Fruit fly (Drosophila melanogaster): ENCODE measurements around the gene Sfp24Bc.

Sfp24Bc gene

DNA sequence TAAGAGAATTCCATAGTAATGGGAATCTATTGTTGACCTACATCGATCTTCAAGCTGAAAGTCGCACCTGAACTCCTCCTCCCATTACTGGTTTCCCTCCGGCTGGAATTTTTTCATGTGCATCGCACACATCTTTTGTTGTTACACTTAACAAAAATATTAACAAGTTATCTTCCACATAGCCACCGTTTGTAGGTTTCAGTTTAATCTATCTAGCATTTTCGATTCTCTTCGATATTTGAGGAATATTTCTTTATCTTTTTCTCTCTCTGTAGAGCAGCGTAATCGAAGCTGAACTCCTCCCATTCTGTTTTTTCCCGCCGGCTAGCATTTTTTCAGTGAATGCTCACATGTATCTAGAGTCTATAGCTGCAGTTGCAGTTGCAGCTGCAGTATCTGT is 45.6 kb downstream of the Sfp24Bc start (continued):
- TF ChIP-seq CG2712 (tag; optimal IDR thresholded peaks at IDR 0.05) (peak; percentile 46), CG14710 (tag; optimal IDR thresholded peaks at IDR 0.05) (peak; percentile 28), lola (GFP tag; optimal IDR thresholded peaks at IDR 0.05) (peak in 1 of 3 experiments; percentile 45), trem (tag; optimal IDR thresholded peaks at IDR 0.05) (peak; percentile 7), HLH54F (GFP tag; optimal IDR thresholded peaks at IDR 0.05) (no peak), CG12299 (tag; optimal IDR thresholded peaks at IDR 0.05) (no peak), CG12769 (tag; optimal IDR thresholded peaks at IDR 0.05) (no peak), CG2875 (GFP tag; optimal IDR thresholded peaks at IDR 0.05) (no peak), ci (GFP tag; IDR thresholded peaks at IDR 0.05) (peak; percentile 13; the same call in 1 of the 3 replicates), CG18262 (tag; optimal IDR thresholded peaks at IDR 0.05) (peak; percentile 30), CG17359 (tag; optimal IDR thresholded peaks at IDR 0.05) (peak; percentile 15), Drgx (GFP tag; IDR thresholded peaks at IDR 0.05) (peak; percentile 47), Sox102F (GFP tag; optimal IDR thresholded peaks at IDR 0.05) (peak; percentile 38), phol (tag; optimal IDR thresholded peaks at IDR 0.05) (peak; percentile 18), CG6254 (GFP tag; optimal IDR thresholded peaks at IDR 0.05) (peak; percentile 38)

DNA sequence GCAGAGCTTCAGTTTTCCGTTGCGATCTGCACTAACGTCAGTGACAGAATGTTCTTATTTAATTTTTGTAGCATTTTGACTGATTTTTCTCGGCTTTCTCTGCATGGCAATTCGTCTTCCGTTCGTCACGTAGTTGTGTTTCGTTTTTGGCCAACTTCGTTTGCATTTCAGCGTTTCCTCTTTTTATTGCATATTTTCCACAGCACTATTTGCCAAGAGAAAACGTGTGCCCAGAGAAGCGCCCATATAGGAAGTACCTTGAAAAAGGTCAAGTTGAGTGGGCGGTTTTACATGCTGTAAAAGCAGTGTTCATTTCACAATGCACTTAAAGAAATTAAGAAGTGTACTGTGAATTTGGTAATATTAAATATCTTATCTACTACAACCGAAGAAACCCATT is 48.8 kb downstream of the Sfp24Bc start, which contains the start of gene CG15418:
Gene CG15418, minus strand, starts transcription at position 101 of the 400 bp plus-strand sequence.
- peak; percentile 22 for TF ChIP-seq sens (GFP tag)
- no peak for TF ChIP-seq al (GFP tag; IDR thresholded peaks at IDR 0.05)
